Fruit fly (Drosophila melanogaster) whole organism, embryonic: ENCODE results near the gene CG33306.

Experiments used
- Atf-2 ChIP-seq: fragments of 200-800 bp; sonication (Bioruptor generic); optimal IDR thresholded peaks from 2 replicates; lab custom pipeline; 2016; ENCODE audit warnings: missing biosample characterization, missing genetic modification characterization
- Bteb2 ChIP-seq: fragments of 200-800 bp; sonication (Bioruptor generic); optimal IDR thresholded peaks from 2 replicates; lab custom pipeline; 2016; ENCODE audit warnings: missing biosample characterization, missing genetic modification characterization
- CG12659 ChIP-seq: fragments of 200-800 bp; sonication (Bioruptor generic); optimal IDR thresholded peaks from 3 replicates; lab custom pipeline; 2017; ENCODE audit warnings: mild to moderate bottlenecking, missing biosample characterization, missing genetic modification reagents, missing genetic modification characterization
- CG13296 ChIP-seq: fragments of 200-800 bp; sonication (Bioruptor generic); optimal IDR thresholded peaks from 3 replicates; lab custom pipeline; 2018; ENCODE audit warnings: missing biosample characterization, mild to moderate bottlenecking, missing genetic modification characterization
- CG18262 ChIP-seq: fragments of 200-800 bp; optimal IDR thresholded peaks from 3 replicates; lab custom pipeline; 2019; ENCODE audit warnings: missing biosample characterization, mild to moderate bottlenecking, missing genetic modification characterization, moderate library complexity
- CG2712 ChIP-seq: fragments of 200-800 bp; optimal IDR thresholded peaks from 3 replicates; lab custom pipeline; 2019; ENCODE audit warnings: missing biosample characterization, mild to moderate bottlenecking, missing genetic modification characterization, moderate library complexity
- CG2875 ChIP-seq: fragments of 200-800 bp; sonication (Bioruptor generic); optimal IDR thresholded peaks from 2 replicates; lab custom pipeline; 2017; ENCODE audit warnings: missing biosample characterization, mild to moderate bottlenecking, missing genetic modification characterization, missing genetic modification reagents
- CG2889 ChIP-seq: fragments of 200-800 bp; sonication (Bioruptor generic); IDR thresholded peaks from 3 replicates; pipeline ENCODE4 v1.3.6; 2022; ENCODE audit warnings: missing biosample characterization, missing genetic modification characterization
- CG3407 ChIP-seq: fragments of 200-800 bp; sonication (Bioruptor generic); optimal IDR thresholded peaks from 2 replicates; lab custom pipeline; 2018; ENCODE audit warnings: missing biosample characterization, mild to moderate bottlenecking, missing genetic modification characterization
- CG4820 ChIP-seq: fragments of 200-800 bp; sonication (Bioruptor generic); optimal IDR thresholded peaks from 3 replicates; lab custom pipeline; 2016; ENCODE audit warnings: missing biosample characterization, missing genetic modification characterization
- CG6254 ChIP-seq: fragments of 200-800 bp; sonication (Bioruptor generic); optimal IDR thresholded peaks from 3 replicates; lab custom pipeline; 2017; ENCODE audit warnings: mild to moderate bottlenecking, missing biosample characterization, missing genetic modification reagents, missing genetic modification characterization
- CG6765 ChIP-seq: fragments of 200-800 bp; sonication (Bioruptor generic); optimal IDR thresholded peaks from 3 replicates; lab custom pipeline; 2017; ENCODE audit warnings: missing biosample characterization, mild to moderate bottlenecking, missing genetic modification characterization
- CG6854 ChIP-seq: fragments of 200-800 bp; sonication (Bioruptor generic); optimal IDR thresholded peaks from 3 replicates; lab custom pipeline; 2017; ENCODE audit warnings: missing biosample characterization, mild to moderate bottlenecking, missing genetic modification characterization
- CG8924 ChIP-seq: fragments of 200-800 bp; optimal IDR thresholded peaks from 3 replicates; lab custom pipeline; 2019; ENCODE audit warnings: missing biosample characterization, mild to moderate bottlenecking, missing genetic modification characterization, moderate library complexity
- Chrac-16 ChIP-seq: fragments of 200-800 bp; sonication (Bioruptor generic); optimal IDR thresholded peaks from 3 replicates; lab custom pipeline; 2016; ENCODE audit warnings: missing biosample characterization, missing genetic modification characterization
- CrebB ChIP-seq: fragments of 200-800 bp; sonication (Bioruptor generic); optimal IDR thresholded peaks from 3 replicates; lab custom pipeline; 2018; ENCODE audit warnings: missing biosample characterization, mild to moderate bottlenecking, missing genetic modification characterization
- D ChIP-seq, 2 experiments: fragments of 200-800 bp in 1 of 2; fragments of >200 bp in 1 of 2; sonication (Bioruptor generic) in 1 of 2; optimal IDR thresholded peaks; 2 replicates in 1 of 2; 3 replicates in 1 of 2; lab custom pipeline; 2017; ENCODE audit warnings: mild to moderate bottlenecking in 1 of 2, missing biosample characterization in 1 of 2, missing genetic modification characterization in 1 of 2, missing genetic modification reagents in 1 of 2
- D19A ChIP-seq: fragments of 200-800 bp; optimal IDR thresholded peaks from 3 replicates; lab custom pipeline; 2019; ENCODE audit warnings: missing biosample characterization, mild to moderate bottlenecking, missing genetic modification characterization, moderate library complexity
- Dip2 ChIP-seq: fragments of 200-800 bp; sonication (Bioruptor generic); IDR thresholded peaks from 2 replicates; pipeline ENCODE4 v1.3.6; 2022; ENCODE audit warnings: missing biosample characterization, missing genetic modification characterization
- Eip74EF ChIP-seq, 2 experiments: fragments of 200-800 bp in 1 of 2; fragments of >200 bp in 1 of 2; sonication (Bioruptor generic) in 1 of 2; optimal IDR thresholded peaks; 2 replicates each; lab custom pipeline; 2017 to 2019; ENCODE audit warnings: missing biosample characterization in 2 of 2, missing genetic modification characterization in 2 of 2, mild to moderate bottlenecking in 1 of 2, moderate library complexity in 1 of 2
- Hr3 ChIP-seq: fragments of 200-800 bp; sonication (Bioruptor generic); optimal IDR thresholded peaks from 3 replicates; lab custom pipeline; 2016; ENCODE audit warnings: missing biosample characterization, missing genetic modification characterization
- Hr51 ChIP-seq, 2 experiments: fragments of 200-800 bp; sonication (Bioruptor generic); optimal IDR thresholded peaks; 2 replicates in 1 of 2; 3 replicates in 1 of 2; lab custom pipeline; 2016 to 2018; ENCODE audit warnings: missing biosample characterization in 2 of 2, missing genetic modification characterization in 2 of 2, mild to moderate bottlenecking in 1 of 2, moderate library complexity in 1 of 2
- NfI ChIP-seq: fragments of 200-800 bp; sonication (Bioruptor generic); optimal IDR thresholded peaks from 3 replicates; lab custom pipeline; 2018; ENCODE audit warnings: missing biosample characterization, mild to moderate bottlenecking, missing genetic modification characterization, moderate library complexity
- Sox102F ChIP-seq: fragments of 200-800 bp; sonication (Bioruptor generic); optimal IDR thresholded peaks from 2 replicates; lab custom pipeline; 2018; ENCODE audit warnings: missing biosample characterization, mild to moderate bottlenecking, missing genetic modification characterization, moderate library complexity
- Xbp1 ChIP-seq: fragments of 200-800 bp; sonication (Bioruptor generic); optimal IDR thresholded peaks from 3 replicates; lab custom pipeline; 2016; ENCODE audit warnings: missing biosample characterization, mild to moderate bottlenecking, missing genetic modification characterization
- abd-A ChIP-seq: fragments of 200-800 bp; sonication (Bioruptor generic); optimal IDR thresholded peaks from 3 replicates; lab custom pipeline; 2019; ENCODE audit warnings: missing biosample characterization, mild to moderate bottlenecking, missing genetic modification characterization, moderate library complexity
- ato ChIP-seq: fragments of 200-800 bp; sonication (Bioruptor generic); IDR thresholded peaks from 2 replicates; pipeline ENCODE4 v1.3.6; 2022; ENCODE audit warnings: missing biosample characterization, missing genetic modification characterization; ENCODE audit not compliant: partially characterized antibody
- bsh ChIP-seq, 2 experiments: fragments of 200-800 bp; sonication (Bioruptor generic); optimal IDR thresholded peaks; 2 replicates each; lab custom pipeline; 2017 to 2018; ENCODE audit warnings: mild to moderate bottlenecking in 2 of 2, missing biosample characterization in 2 of 2, missing genetic modification characterization in 2 of 2, moderate library complexity in 1 of 2
- crol ChIP-seq: fragments of 200-800 bp; sonication (Bioruptor generic); IDR thresholded peaks from 2 replicates; pipeline ENCODE4 v1.3.6; 2022; ENCODE audit warnings: missing biosample characterization, missing genetic modification characterization
- ewg ChIP-seq: fragments of 200-800 bp; sonication (Bioruptor generic); optimal IDR thresholded peaks from 3 replicates; lab custom pipeline; 2017; ENCODE audit warnings: mild to moderate bottlenecking, missing biosample characterization, missing genetic modification reagents, missing genetic modification characterization
- grau ChIP-seq: fragments of 200-800 bp; optimal IDR thresholded peaks from 3 replicates; lab custom pipeline; 2019; ENCODE audit warnings: missing biosample characterization, mild to moderate bottlenecking, missing genetic modification characterization, moderate library complexity
- gro ChIP-seq: fragments of 200-800 bp; sonication (Bioruptor generic); optimal IDR thresholded peaks from 2 replicates; lab custom pipeline; 2016; ENCODE audit warnings: missing biosample characterization, missing genetic modification characterization
- gsb-n ChIP-seq: fragments of 200-800 bp; sonication (Bioruptor generic); optimal IDR thresholded peaks from 3 replicates; lab custom pipeline; 2018; ENCODE audit warnings: missing biosample characterization, mild to moderate bottlenecking, missing genetic modification characterization
- kay ChIP-seq: fragments of 200-800 bp; sonication (Bioruptor generic); optimal IDR thresholded peaks from 2 replicates; lab custom pipeline; 2016; ENCODE audit warnings: missing biosample characterization, missing genetic modification characterization
- lab ChIP-seq: fragments of 200-800 bp; sonication (Bioruptor generic); optimal IDR thresholded peaks from 3 replicates; lab custom pipeline; 2017; ENCODE audit warnings: missing biosample characterization, missing genetic modification characterization, mild to moderate bottlenecking, moderate library complexity, missing genetic modification reagents
- lilli ChIP-seq: fragments of 200-800 bp; sonication (Bioruptor generic); optimal IDR thresholded peaks from 3 replicates; lab custom pipeline; 2016; ENCODE audit warnings: missing biosample characterization, missing genetic modification characterization
- maf-S ChIP-seq: fragments of 200-800 bp; sonication (Bioruptor generic); optimal IDR thresholded peaks from 2 replicates; lab custom pipeline; 2016; ENCODE audit warnings: missing biosample characterization, missing genetic modification characterization
- nerfin-1 ChIP-seq: fragments of 200-800 bp; sonication (Bioruptor generic); optimal IDR thresholded peaks from 3 replicates; lab custom pipeline; 2019; ENCODE audit warnings: missing biosample characterization, mild to moderate bottlenecking, missing genetic modification characterization, moderate library complexity
- pb ChIP-seq: fragments of 200-800 bp; sonication (Bioruptor generic); optimal IDR thresholded peaks from 3 replicates; lab custom pipeline; 2016; ENCODE audit warnings: missing biosample characterization, missing genetic modification characterization
- sd ChIP-seq: fragments of 200-800 bp; sonication (Bioruptor generic); optimal IDR thresholded peaks from 3 replicates; lab custom pipeline; 2018; ENCODE audit warnings: missing biosample characterization, mild to moderate bottlenecking, missing genetic modification characterization, moderate library complexity
- sens ChIP-seq: fragments of 200-800 bp; sonication (Bioruptor generic); peaks from one replicate; lab custom pipeline; 2016; ENCODE audit warnings: missing biosample characterization, missing genetic modification characterization
- slou ChIP-seq: fragments of 200-800 bp; sonication (Bioruptor generic); optimal IDR thresholded peaks from 3 replicates; lab custom pipeline; 2016; ENCODE audit warnings: missing biosample characterization, missing genetic modification characterization
- so ChIP-seq: fragments of 200-800 bp; sonication (Bioruptor generic); IDR thresholded peaks from 3 replicates; pipeline ENCODE4 v1.3.6; 2022; ENCODE audit warnings: missing biosample characterization, missing genetic modification characterization
- tll ChIP-seq, 2 experiments: fragments of 200-800 bp in 1 of 2; fragments of >200 bp in 1 of 2; sonication (Bioruptor generic) in 1 of 2; optimal IDR thresholded peaks; 2 replicates each; lab custom pipeline; 2017 to 2019; ENCODE audit warnings: missing biosample characterization in 2 of 2, missing genetic modification characterization in 2 of 2, mild to moderate bottlenecking in 1 of 2, moderate library complexity in 1 of 2
- tup ChIP-seq: fragments of 200-800 bp; sonication (Bioruptor generic); optimal IDR thresholded peaks from 2 replicates; lab custom pipeline; 2016; ENCODE audit warnings: missing biosample characterization, mild to moderate bottlenecking, missing genetic modification characterization, moderate library complexity
- twi ChIP-seq: fragments of 200-800 bp; optimal IDR thresholded peaks from 2 replicates; lab custom pipeline; 2019; ENCODE audit warnings: missing biosample characterization, mild to moderate bottlenecking, missing genetic modification characterization, moderate library complexity
- zen ChIP-seq: fragments of 200-800 bp; sonication (Bioruptor generic); optimal IDR thresholded peaks from 3 replicates; lab custom pipeline; 2018; ENCODE audit warnings: missing biosample characterization, mild to moderate bottlenecking, missing genetic modification characterization, moderate library complexity

CG33306 gene

dm6 chr2L:13876698-13877097, 33.2 kb upstream of the CG33306 start (continued):
- TF ChIP-seq grau (tag; lab: Kevin White, UChicago) (peak; percentile 50), CG3407 (GFP tag; lab: Kevin White, UChicago) (peak; percentile 24), CG6854 (GFP tag; lab: Kevin White, UChicago) (no peak), CG12659 (GFP tag; lab: Kevin White, UChicago) (peak; percentile 16), Bteb2 (GFP tag; lab: Kevin White, UChicago) (no peak), kay (GFP tag; lab: Kevin White, UChicago) (peak; percentile 13), Hr51 (GFP tag; optimal IDR thresholded peaks at IDR 0.05; lab: Kevin White, UChicago) (peak in 1 of 2 experiments; percentile 37), ewg (peak; percentile 10), lab (peak; percentile 18), Xbp1 (GFP tag; lab: Kevin White, UChicago) (peak; percentile 25), slou (GFP tag; lab: Kevin White, UChicago) (peak; percentile 14), bsh (GFP tag; optimal IDR thresholded peaks at IDR 0.05; lab: Kevin White, UChicago) (peak in 1 of 2 experiments; percentile 66), Dip2 (GFP tag; lab: Robert Waterston, UW) (no peak), CG18262 (peak; percentile 80), CG2712 (peak; percentile 62), CG4820 (GFP tag; lab: Kevin White, UChicago) (peak; percentile 26), D19A (tag; lab: Kevin White, UChicago) (peak; percentile 18), CG6254 (GFP tag; lab: Kevin White, UChicago) (peak; percentile 36), CG2875 (peak; percentile 11), CG8924 (peak; percentile 47), Eip74EF (GFP tag; optimal IDR thresholded peaks at IDR 0.05; lab: Kevin White, UChicago) (peak in 1 of 2 experiments; percentile 15)

dm6 chr2L:13873147-13873546, 29.6 kb upstream of the CG33306 start:
- TF ChIP-seq Atf-2 (no peak), sd (tag; lab: Kevin White, UChicago) (peak; percentile 51), gro (GFP tag; lab: Kevin White, UChicago) (no peak), crol (GFP tag; lab: Robert Waterston, UW) (peak; percentile 50; the same call in 1 of the 2 replicates), abd-A (tag; lab: Kevin White, UChicago) (peak; percentile 18), so (GFP tag; lab: Robert Waterston, UW) (0 out of 3 replicates have a peak, but pooled peaks have one; percentile 31), Hr3 (no peak)

dm6 chr2L:13869400-13869799, 25.9 kb upstream of the CG33306 start:
- TF ChIP-seq ato (GFP tag; lab: Robert Waterston, UW), result no peak
- TF ChIP-seq CG13296 (GFP tag; lab: Kevin White, UChicago), result no peak
- peak; percentile 0 for TF ChIP-seq twi (tag; lab: Kevin White, UChicago)
- no peak for TF ChIP-seq CG2889 (GFP tag; lab: Robert Waterston, UW)
- no peak for TF ChIP-seq Sox102F (GFP tag; lab: Kevin White, UChicago)
- no peak for TF ChIP-seq CG6765 (GFP tag; lab: Kevin White, UChicago)
- no peak for TF ChIP-seq CrebB
- TF ChIP-seq sens, result peak; percentile 41
- no peak for TF ChIP-seq NfI (GFP tag; lab: Kevin White, UChicago)
- TF ChIP-seq gsb-n, result peak; percentile 73
- no peak for TF ChIP-seq grau (tag; lab: Kevin White, UChicago)
- peak in 1 of 2 experiments; percentile 78 for TF ChIP-seq tll (GFP tag; optimal IDR thresholded peaks at IDR 0.05; lab: Kevin White, UChicago)
- TF ChIP-seq D (optimal IDR thresholded peaks at IDR 0.05; lab: Kevin White, UChicago), result peak; percentile 29
- no peak for TF ChIP-seq D (GFP tag; optimal IDR thresholded peaks at IDR 0.05; lab: Kevin White, UChicago)
- no peak for TF ChIP-seq pb (GFP tag; lab: Kevin White, UChicago)
- TF ChIP-seq nerfin-1 (tag; lab: Kevin White, UChicago), result peak; percentile 79
- TF ChIP-seq tup (GFP tag; lab: Kevin White, UChicago), result no peak
- no peak for TF ChIP-seq abd-A (tag; lab: Kevin White, UChicago)
- no peak for TF ChIP-seq CG18262
- TF ChIP-seq Chrac-16 (GFP tag; lab: Kevin White, UChicago), result no peak
- peak; percentile 59 for TF ChIP-seq zen
- no peak for TF ChIP-seq lilli (GFP tag; lab: Kevin White, UChicago)
- no peak for TF ChIP-seq maf-S
